Worm (Caenorhabditis elegans): ENCODE measurements around the gene rgs-7.
A peak's percentile ranks its signal among the peaks of the same experiment; 100 is the strongest.

The rgs-7 gene

DNA sequence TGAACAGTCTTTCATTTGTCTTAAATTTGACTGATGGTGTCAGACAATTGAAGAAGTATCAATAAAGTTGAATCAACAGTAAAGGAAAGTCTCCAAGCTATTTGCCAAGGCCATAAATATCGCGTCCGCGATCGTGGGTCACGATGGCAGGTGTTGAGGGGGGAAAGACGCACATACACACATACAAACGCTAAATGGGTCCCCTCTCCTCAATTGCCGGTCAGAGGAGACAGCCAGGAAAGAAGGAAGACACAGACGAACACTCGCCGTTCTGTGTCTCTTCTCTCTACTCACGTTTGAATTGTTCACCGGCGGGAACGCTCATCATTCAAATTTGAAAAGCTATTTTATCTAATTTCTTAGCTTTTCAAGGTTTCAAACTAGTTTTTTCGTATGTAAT is 1.5 kb upstream of the rgs-7 start:
- TF ChIP-seq fos-1 (tag; optimal IDR thresholded peaks at IDR 0.05) (no peak), lin-13 (GFP tag; optimal IDR thresholded peaks at IDR 0.05) (no peak), egl-27 (tag; optimal IDR thresholded peaks at IDR 0.05) (no peak), unc-39 (tag; optimal IDR thresholded peaks at IDR 0.05) (no peak), lin-39 (tag; optimal IDR thresholded peaks at IDR 0.05) (no peak), alr-1 (tag; optimal IDR thresholded peaks at IDR 0.05) (no peak), nhr-237 (tag; optimal IDR thresholded peaks at IDR 0.05) (no peak), unc-62 (GFP tag; optimal IDR thresholded peaks at IDR 0.05) (no peak), nhr-23 (tag; optimal IDR thresholded peaks at IDR 0.05) (no peak), nhr-11 (tag; optimal IDR thresholded peaks at IDR 0.05) (no peak), lsy-2 (tag; optimal IDR thresholded peaks at IDR 0.05) (peak in 1 of 2 experiments; percentile 47), ztf-11 (tag; optimal IDR thresholded peaks at IDR 0.05) (no peak), elt-1 (tag; optimal IDR thresholded peaks at IDR 0.05) (no peak), ama-1 (optimal IDR thresholded peaks at IDR 0.05) (peak; percentile 77), peb-1 (tag; optimal IDR thresholded peaks at IDR 0.05) (no peak), zag-1 (tag; optimal IDR thresholded peaks at IDR 0.05) (no peak), sem-4 (tag; optimal IDR thresholded peaks at IDR 0.05) (peak; percentile 44), nhr-77 (tag; optimal IDR thresholded peaks at IDR 0.05) (no peak), ceh-82 (tag; optimal IDR thresholded peaks at IDR 0.05) (no peak), elt-3 (tag; optimal IDR thresholded peaks at IDR 0.05) (no peak), C34F6.9 (tag; optimal IDR thresholded peaks at IDR 0.05) (peak; percentile 60), Y55F3AM.14 (GFP tag; optimal IDR thresholded peaks at IDR 0.05) (no peak), ztf-4 (tag; optimal IDR thresholded peaks at IDR 0.05) (no peak), ZK546.5 (tag; optimal IDR thresholded peaks at IDR 0.05) (no peak), mdl-1 (tag; optimal IDR thresholded peaks at IDR 0.05) (no peak), blmp-1 (tag; optimal IDR thresholded peaks at IDR 0.05; ENCODE audit: insufficient read depth) (peak; percentile 21), mab-5 (tag; optimal IDR thresholded peaks at IDR 0.05) (no peak), sma-9 (GFP tag; optimal IDR thresholded peaks at IDR 0.05) (peak; percentile 11), sma-9 (tag; optimal IDR thresholded peaks at IDR 0.05) (no peak), mbf-1 (tag; optimal IDR thresholded peaks at IDR 0.05) (no peak), snpc-4 (tag; optimal IDR thresholded peaks at IDR 0.05) (no peak), crh-2 (tag; optimal IDR thresholded peaks at IDR 0.05) (no peak), lin-11 (tag; optimal IDR thresholded peaks at IDR 0.05) (peak; percentile 21), gmeb-1 (tag; optimal IDR thresholded peaks at IDR 0.05) (no peak), unc-55 (GFP tag; optimal IDR thresholded peaks at IDR 0.05) (peak; percentile 54), R02D3.7 (tag; optimal IDR thresholded peaks at IDR 0.05) (no peak), ztf-1 (GFP tag; conservative IDR thresholded peaks at IDR 0.05) (no peak), nhr-10 (tag; optimal IDR thresholded peaks at IDR 0.05) (no peak), F13H6.1 (tag; optimal IDR thresholded peaks at IDR 0.05) (peak; percentile 63), ceh-16 (tag; optimal IDR thresholded peaks at IDR 0.05) (no peak), aly-2 (tag; optimal IDR thresholded peaks at IDR 0.05) (no peak), nhr-21 (tag; optimal IDR thresholded peaks at IDR 0.05) (no peak), nhr-129 (tag; optimal IDR thresholded peaks at IDR 0.05) (peak; percentile 67), nhr-25 (tag; optimal IDR thresholded peaks at IDR 0.05) (peak; percentile 32), sma-3 (GFP tag; optimal IDR thresholded peaks at IDR 0.05) (peak; percentile 10), dmd-4 (tag; optimal IDR thresholded peaks at IDR 0.05) (no peak)

DNA sequence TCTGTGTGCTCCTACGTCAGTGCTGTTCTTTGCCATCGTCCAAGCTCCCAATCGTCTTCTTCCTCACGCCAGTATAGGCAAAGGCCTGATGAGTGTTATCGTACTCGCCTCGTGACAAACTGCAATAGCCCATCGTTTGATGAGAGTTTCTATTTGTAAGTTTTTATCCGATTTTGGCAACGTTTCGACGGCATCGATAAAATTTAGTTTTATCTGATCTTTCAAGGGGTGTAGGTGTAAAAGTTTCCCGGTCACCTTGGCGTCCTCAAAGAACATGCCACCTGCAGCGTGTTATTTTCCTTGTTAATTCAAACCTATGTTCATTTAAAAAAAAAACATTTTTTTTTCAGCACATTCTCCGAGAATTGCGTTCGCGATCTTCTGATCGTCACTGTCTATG is 4.8 kb downstream of the rgs-7 start:
- TF ChIP-seq alr-1 (tag; optimal IDR thresholded peaks at IDR 0.05) (no peak), sma-9 (GFP tag; optimal IDR thresholded peaks at IDR 0.05) (no peak), sma-9 (tag; optimal IDR thresholded peaks at IDR 0.05) (no peak), ceh-16 (tag; optimal IDR thresholded peaks at IDR 0.05) (peak; percentile 8)
